Worm (Caenorhabditis elegans): ENCODE results near the gene srxa-4.

DNA sequence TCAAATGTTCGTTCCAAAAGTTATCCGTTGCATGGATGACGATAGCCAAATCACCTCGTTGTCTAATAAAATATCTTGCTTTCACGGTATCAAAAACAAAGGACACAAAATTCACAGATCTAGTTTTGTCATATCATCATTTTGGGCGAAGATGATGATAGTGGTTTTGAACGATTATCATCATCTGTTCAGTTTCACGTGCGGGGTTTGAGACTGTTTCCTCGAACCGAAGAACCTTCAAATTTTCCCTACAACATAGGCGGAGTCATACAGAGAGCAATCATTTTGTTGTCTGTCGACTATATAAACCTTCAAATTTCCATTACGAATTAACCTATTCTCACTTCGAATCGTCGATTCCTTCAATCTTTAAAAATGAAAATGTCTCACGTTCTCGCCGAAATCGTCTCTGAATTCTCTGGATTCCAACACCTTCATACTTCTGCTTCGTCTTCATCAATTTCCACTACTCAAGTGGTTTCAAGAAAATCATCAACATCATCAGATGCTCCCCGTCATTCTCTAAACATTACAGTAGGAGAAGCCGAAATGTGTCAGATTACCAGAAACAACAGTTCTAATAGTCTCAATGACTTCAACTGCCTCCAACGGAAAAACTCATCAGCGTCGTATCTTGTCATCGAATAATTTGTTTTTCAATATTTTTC lies 7.0 kb upstream of the srxa-4 start, which contains the start of gene F18E3.11:
- no peak for TF ChIP-seq med-1 (GFP tag; optimal IDR thresholded peaks at IDR 0.05; ENCODE audit: insufficient read depth)
- TF ChIP-seq ztf-23 (GFP tag; IDR thresholded peaks at IDR 0.05), result no peak
- TF ChIP-seq T22C8.4 (GFP tag; IDR thresholded peaks at IDR 0.05), result no peak
- TF ChIP-seq flt-1 (GFP tag; IDR thresholded peaks at IDR 0.05), result no peak
- TF ChIP-seq ref-1 (GFP tag; conservative IDR thresholded peaks at IDR 0.05), result no peak
- TF ChIP-seq klf-2 (GFP tag; conservative IDR thresholded peaks at IDR 0.05), result no peak
- no peak for TF ChIP-seq ztf-29 (GFP tag; IDR thresholded peaks at IDR 0.05)
- no peak for TF ChIP-seq cog-1 (tag; optimal IDR thresholded peaks at IDR 0.05)
- TF ChIP-seq tab-1 (GFP tag; IDR thresholded peaks at IDR 0.05), result no peak

Data from whole organism, midembryonic.